Fruit fly (Drosophila melanogaster): ENCODE results near the gene Psf1.
A peak's percentile ranks its signal among the peaks of the same experiment; 100 is the strongest.

The Psf1 gene

dm6 chr3L:1295693-1296092 is 48.2 kb upstream of the Psf1 start, which contains the start of gene Rabex-5 (continued):
- TF ChIP-seq CG18764 (GFP tag; optimal IDR thresholded peaks at IDR 0.05) (peak; percentile 25), Max (GFP tag; optimal IDR thresholded peaks at IDR 0.05) (peak; percentile 49), CG13424 (tag; optimal IDR thresholded peaks at IDR 0.05) (peak; percentile 37), CG6689 (GFP tag; IDR thresholded peaks at IDR 0.05) (no peak), sisA (GFP tag; IDR thresholded peaks at IDR 0.05) (0 out of 2 replicates have a peak, but pooled peaks have one; percentile 13), CG10959 (GFP tag; IDR thresholded peaks at IDR 0.05) (no peak), CG1024 (GFP tag; IDR thresholded peaks at IDR 0.05) (no peak), tna (GFP tag; IDR thresholded peaks at IDR 0.05; ENCODE audit: partially characterized antibody) (peak; percentile 74), CG4820 (GFP tag; optimal IDR thresholded peaks at IDR 0.05) (no peak), CG7745 (tag; optimal IDR thresholded peaks at IDR 0.05) (no peak), CG13624 (GFP tag; optimal IDR thresholded peaks at IDR 0.05) (peak; percentile 43), CG17361 (GFP tag; IDR thresholded peaks at IDR 0.05) (no peak), mam (GFP tag; optimal IDR thresholded peaks at IDR 0.05) (peak; percentile 54), CG17802 (tag; optimal IDR thresholded peaks at IDR 0.05) (no peak), CG6791 (GFP tag; IDR thresholded peaks at IDR 0.05; ENCODE audit: partially characterized antibody) (peak; percentile 90), Atf3 (GFP tag; optimal IDR thresholded peaks at IDR 0.05) (no peak), schlank (tag; optimal IDR thresholded peaks at IDR 0.05) (no peak), CG5245 (GFP tag; optimal IDR thresholded peaks at IDR 0.05) (no peak), zen2 (GFP tag; IDR thresholded peaks at IDR 0.05; ENCODE audit: partially characterized antibody) (peak; percentile 39; the same call in 1 of the 3 replicates), CG10462 (GFP tag; optimal IDR thresholded peaks at IDR 0.05) (no peak), wek (GFP tag; optimal IDR thresholded peaks at IDR 0.05) (no peak), CHES-1-like (GFP tag; optimal IDR thresholded peaks at IDR 0.05) (peak; percentile 67), CG18262 (tag; optimal IDR thresholded peaks at IDR 0.05) (peak; percentile 19), CG2889 (GFP tag; IDR thresholded peaks at IDR 0.05) (no peak), Elba2 (GFP tag; optimal IDR thresholded peaks at IDR 0.05) (no peak), TFAM (GFP tag; optimal IDR thresholded peaks at IDR 0.05) (no peak), gt (GFP tag; IDR thresholded peaks at IDR 0.05) (no peak), MBD-R2 (GFP tag; IDR thresholded peaks at IDR 0.05) (peak; percentile 97), dm (GFP tag; optimal IDR thresholded peaks at IDR 0.05) (no peak), dpn (GFP tag; optimal IDR thresholded peaks at IDR 0.05) (peak; percentile 26 to 37), CG8089 (GFP tag; optimal IDR thresholded peaks at IDR 0.05) (no peak), Gsc (GFP tag; IDR thresholded peaks at IDR 0.05) (no peak), CG9876 (GFP tag; optimal IDR thresholded peaks at IDR 0.05) (peak; percentile 17), slbo (GFP tag; IDR thresholded peaks at IDR 0.05) (peak; percentile 71; the same call in 1 of the 2 replicates), CG5180 (GFP tag; optimal IDR thresholded peaks at IDR 0.05) (no peak), ATbp (GFP tag; optimal IDR thresholded peaks at IDR 0.05) (no peak), her (GFP tag; optimal IDR thresholded peaks at IDR 0.05) (peak; percentile 65), CG34224 (GFP tag; IDR thresholded peaks at IDR 0.05; ENCODE audit: partially characterized antibody) (peak; percentile 78), tio (GFP tag; optimal IDR thresholded peaks at IDR 0.05) (no peak), fu2 (GFP tag; optimal IDR thresholded peaks at IDR 0.05) (peak; percentile 27), Dip2 (GFP tag; IDR thresholded peaks at IDR 0.05) (no peak), hkb (optimal IDR thresholded peaks at IDR 0.05) (no peak), hkb (GFP tag; IDR thresholded peaks at IDR 0.05) (no peak), fd3F (GFP tag; optimal IDR thresholded peaks at IDR 0.05) (no peak), CG18619 (GFP tag; optimal IDR thresholded peaks at IDR 0.05) (no peak), CG12071 (GFP tag; optimal IDR thresholded peaks at IDR 0.05) (no peak), Poxn (GFP tag; IDR thresholded peaks at IDR 0.05) (no peak), CG11085 (GFP tag; IDR thresholded peaks at IDR 0.05) (no peak), chm (GFP tag; IDR thresholded peaks at IDR 0.05) (no peak; the same call in 1 of the 2 replicates), hth (optimal IDR thresholded peaks at IDR 0.05) (no peak), otp (GFP tag; IDR thresholded peaks at IDR 0.05) (no peak), CkIIα-i1 (GFP tag; IDR thresholded peaks at IDR 0.05) (no peak), CG8765 (GFP tag; IDR thresholded peaks at IDR 0.05) (no peak)
